Worm (Caenorhabditis elegans): ENCODE measurements around the gene Y48B6A.1.

- TF ChIP-seq aly-2 (tag; optimal IDR thresholded peaks at IDR 0.05) (no peak), sea-2 (GFP tag; optimal IDR thresholded peaks at IDR 0.05) (no peak), lin-39 (tag; optimal IDR thresholded peaks at IDR 0.05) (no peak), jun-1 (tag; optimal IDR thresholded peaks at IDR 0.05) (no peak), ama-1 (optimal IDR thresholded peaks at IDR 0.05) (no peak), R02D3.7 (tag; optimal IDR thresholded peaks at IDR 0.05) (no peak), ceh-28 (tag; optimal IDR thresholded peaks at IDR 0.05) (no peak)
Measured at ce11 chrII:14155259-14156023, 1.3 kb upstream of the Y48B6A.1 start, which contains the start of the genes rpl-43 and xrn-2.

Data from whole organism, L3 larva.